Fruit fly (Drosophila melanogaster) whole organism, pupa: Measurements from ENCODE around the gene Best1.

ENCODE experiments used
- CG10348 ChIP-seq: fragments of 200-800 bp; sonication (Bioruptor generic); IDR thresholded peaks from 2 replicates; pipeline ENCODE4 v1.3.6; 2022; ENCODE audit warnings: missing biosample characterization, missing genetic modification characterization
- CG12605 ChIP-seq: fragments of 200-800 bp; sonication (Bioruptor generic); IDR thresholded peaks from 2 replicates; pipeline ENCODE4 v1.3.6; 2022; ENCODE audit warnings: missing biosample characterization, missing genetic modification characterization
- CG13204 ChIP-seq: fragments of 200-800 bp; sonication (Bioruptor generic); optimal IDR thresholded peaks from 2 replicates; lab custom pipeline; 2018; ENCODE audit warnings: missing biosample characterization, mild to moderate bottlenecking, missing genetic modification characterization, moderate library complexity
- CG14655 ChIP-seq: fragments of 200-800 bp; sonication (Bioruptor generic); optimal IDR thresholded peaks from 3 replicates; lab custom pipeline; 2017; ENCODE audit warnings: mild to moderate bottlenecking, missing biosample characterization, missing genetic modification reagents, missing genetic modification characterization
- CG15710 ChIP-seq: fragments of 200-800 bp; sonication (Bioruptor generic); optimal IDR thresholded peaks from 2 replicates; lab custom pipeline; 2018; ENCODE audit warnings: missing biosample characterization, mild to moderate bottlenecking, missing genetic modification characterization, moderate library complexity
- CG17806 ChIP-seq: fragments of 200-800 bp; sonication (Bioruptor generic); optimal IDR thresholded peaks from 2 replicates; lab custom pipeline; 2018; ENCODE audit warnings: missing biosample characterization, mild to moderate bottlenecking, missing genetic modification characterization, moderate library complexity
- CG32121 ChIP-seq: fragments of 200-800 bp; sonication (Bioruptor generic); IDR thresholded peaks from 2 replicates; pipeline ENCODE4 v1.3.6; 2022; ENCODE audit warnings: missing biosample characterization, missing genetic modification characterization
- CG34367 ChIP-seq: fragments of 200-800 bp; sonication (Bioruptor generic); optimal IDR thresholded peaks from 2 replicates; lab custom pipeline; 2018; ENCODE audit warnings: missing biosample characterization, mild to moderate bottlenecking, missing genetic modification characterization
- CG4496 ChIP-seq: fragments of 200-800 bp; sonication (Bioruptor generic); IDR thresholded peaks from 3 replicates; pipeline ENCODE4 v1.3.6; 2022; ENCODE audit warnings: missing biosample characterization, missing genetic modification characterization
- CG8159 ChIP-seq: fragments of 200-800 bp; sonication (Bioruptor generic); optimal IDR thresholded peaks from 3 replicates; lab custom pipeline; 2018; ENCODE audit warnings: missing biosample characterization, mild to moderate bottlenecking, missing genetic modification characterization, moderate library complexity
- CG8301 ChIP-seq: fragments of 200-800 bp; sonication (Bioruptor generic); optimal IDR thresholded peaks from 2 replicates; lab custom pipeline; 2018; ENCODE audit warnings: missing biosample characterization, mild to moderate bottlenecking, missing genetic modification characterization
- CG9948 ChIP-seq: fragments of 200-800 bp; sonication (Bioruptor generic); optimal IDR thresholded peaks from 2 replicates; lab custom pipeline; 2018; ENCODE audit warnings: missing biosample characterization, mild to moderate bottlenecking, missing genetic modification characterization, moderate library complexity
- D1 ChIP-seq: fragments of 200-800 bp; sonication (Bioruptor generic); optimal IDR thresholded peaks from 2 replicates; lab custom pipeline; 2018; ENCODE audit warnings: missing biosample characterization, mild to moderate bottlenecking, missing genetic modification characterization, moderate library complexity
- EcR ChIP-seq: fragments of 200-800 bp; sonication (Bioruptor generic); optimal IDR thresholded peaks from 3 replicates; lab custom pipeline; 2019; ENCODE audit warnings: missing biosample characterization, missing genetic modification characterization, mild to moderate bottlenecking, moderate library complexity, missing genetic modification reagents
- Ets98B ChIP-seq: fragments of 200-800 bp; sonication (Bioruptor generic); IDR thresholded peaks from 2 replicates; pipeline ENCODE4 v1.3.6; 2022; ENCODE audit warnings: missing biosample characterization, missing genetic modification characterization
- Pif1A ChIP-seq: fragments of 200-800 bp; sonication (Bioruptor generic); optimal IDR thresholded peaks from 3 replicates; lab custom pipeline; 2016; ENCODE audit warnings: missing biosample characterization, missing genetic modification characterization
- Pif1B ChIP-seq: fragments of 200-800 bp; sonication (Bioruptor generic); optimal IDR thresholded peaks from 3 replicates; lab custom pipeline; 2016; ENCODE audit warnings: missing biosample characterization, missing genetic modification characterization
- Snoo ChIP-seq: fragments of 200-800 bp; sonication (Bioruptor generic); optimal IDR thresholded peaks from 3 replicates; lab custom pipeline; 2017; ENCODE audit warnings: missing biosample characterization, mild to moderate bottlenecking, missing genetic modification characterization, inconsistent platforms
- fd96Ca ChIP-seq: fragments of 200-800 bp; sonication (Bioruptor generic); IDR thresholded peaks from 3 replicates; pipeline ENCODE4 v1.3.6; 2022; ENCODE audit warnings: missing biosample characterization, missing genetic modification characterization
- gl ChIP-seq: fragments of 200-800 bp; sonication (Bioruptor generic); optimal IDR thresholded peaks from 2 replicates; lab custom pipeline; 2018; ENCODE audit warnings: missing biosample characterization, mild to moderate bottlenecking, missing genetic modification characterization
- rn ChIP-seq: fragments of 200-800 bp; sonication (Bioruptor generic); IDR thresholded peaks from 2 replicates; pipeline ENCODE4 v1.3.6; 2022; ENCODE audit warnings: missing biosample characterization, missing genetic modification characterization

Best1 gene

DNA sequence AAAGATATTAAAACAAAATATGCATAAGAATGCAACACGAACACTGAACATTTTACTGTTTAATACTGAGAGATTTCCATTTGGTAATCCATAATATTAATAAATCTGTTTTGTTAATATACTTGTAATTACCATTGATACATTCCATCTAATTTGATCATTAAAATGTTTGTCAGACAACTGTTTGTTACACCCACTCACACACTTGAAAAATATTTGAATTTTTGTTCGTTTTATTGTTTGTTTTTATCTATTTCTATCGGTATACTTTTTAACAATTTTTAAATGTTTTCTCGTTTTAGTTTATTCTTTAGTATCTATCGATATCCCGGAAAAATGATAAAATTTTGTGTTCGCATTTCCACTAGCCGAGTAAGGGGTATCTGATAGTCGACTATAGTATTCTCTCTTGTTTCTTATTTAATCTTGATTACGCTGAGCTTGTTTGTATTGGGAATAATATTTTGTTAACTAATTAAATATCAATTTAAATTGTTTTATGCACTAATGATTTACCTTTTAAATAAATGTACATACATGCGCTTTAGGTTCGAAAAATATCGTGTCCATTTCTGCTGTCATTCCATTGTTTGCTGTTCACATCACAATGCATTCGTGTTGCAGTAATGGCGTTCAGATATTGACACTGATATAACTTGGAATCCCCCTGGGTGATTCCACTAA lies 18.3 kb downstream of the Best1 start, which contains the start of gene CG34303:
CG34303 (minus strand) TSS at position 51 of the 684 bp plus-strand sequence.
- TF ChIP-seq gl (tag; lab: Kevin White, UChicago), result no peak
- no peak for TF ChIP-seq Pif1B (GFP tag; lab: Kevin White, UChicago)
- no peak for TF ChIP-seq CG10348 (GFP tag; lab: Robert Waterston, UW)
- TF ChIP-seq D1 (tag; lab: Kevin White, UChicago), result no peak
- TF ChIP-seq Ets98B, result no peak
- no peak for TF ChIP-seq EcR
- no peak for TF ChIP-seq CG9948 (tag; lab: Kevin White, UChicago)
- no peak for TF ChIP-seq CG12605
- no peak for TF ChIP-seq Snoo
- no peak for TF ChIP-seq CG15710 (tag; lab: Kevin White, UChicago)
- no peak for TF ChIP-seq CG32121 (GFP tag; lab: Robert Waterston, UW)
- TF ChIP-seq CG14655 (GFP tag; lab: Kevin White, UChicago), result no peak
- no peak for TF ChIP-seq CG17806 (tag; lab: Kevin White, UChicago)
- no peak for TF ChIP-seq CG8301
- no peak for TF ChIP-seq fd96Ca (GFP tag; lab: Robert Waterston, UW)

DNA sequence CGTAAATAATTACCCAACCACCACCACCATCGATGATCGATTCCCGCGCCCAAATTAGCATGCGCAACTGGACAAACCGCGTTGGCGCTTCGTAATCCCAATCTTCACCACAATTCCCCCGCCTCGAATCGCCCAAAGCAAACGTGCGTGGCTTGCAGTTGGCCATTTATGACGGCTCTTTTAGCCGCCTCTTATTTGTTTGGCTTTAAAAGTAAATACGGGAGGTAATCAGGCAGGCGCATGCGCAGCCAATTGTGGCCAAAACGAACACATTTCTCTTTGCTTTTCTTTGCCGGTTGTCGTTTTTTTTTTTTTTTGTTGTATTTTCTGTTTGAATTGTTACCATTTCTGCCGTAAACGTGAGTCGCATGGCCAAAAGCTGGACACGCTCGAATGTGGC lies 19.7 kb downstream of the Best1 start:
- no peak for TF ChIP-seq CG15710 (tag; lab: Kevin White, UChicago)
- TF ChIP-seq CG4496 (GFP tag; lab: Robert Waterston, UW), result no peak
- no peak for TF ChIP-seq CG9948 (tag; lab: Kevin White, UChicago)
- TF ChIP-seq Pif1B (GFP tag; lab: Kevin White, UChicago), result no peak
- no peak for TF ChIP-seq EcR
- TF ChIP-seq CG12605, result no peak
- no peak for TF ChIP-seq rn (GFP tag; lab: Robert Waterston, UW)
- TF ChIP-seq CG10348 (GFP tag; lab: Robert Waterston, UW), result no peak
- TF ChIP-seq Pif1A (GFP tag; lab: Kevin White, UChicago), result no peak
- no peak for TF ChIP-seq D1 (tag; lab: Kevin White, UChicago)
- TF ChIP-seq CG13204 (GFP tag; lab: Kevin White, UChicago), result no peak
- no peak for TF ChIP-seq Ets98B

DNA sequence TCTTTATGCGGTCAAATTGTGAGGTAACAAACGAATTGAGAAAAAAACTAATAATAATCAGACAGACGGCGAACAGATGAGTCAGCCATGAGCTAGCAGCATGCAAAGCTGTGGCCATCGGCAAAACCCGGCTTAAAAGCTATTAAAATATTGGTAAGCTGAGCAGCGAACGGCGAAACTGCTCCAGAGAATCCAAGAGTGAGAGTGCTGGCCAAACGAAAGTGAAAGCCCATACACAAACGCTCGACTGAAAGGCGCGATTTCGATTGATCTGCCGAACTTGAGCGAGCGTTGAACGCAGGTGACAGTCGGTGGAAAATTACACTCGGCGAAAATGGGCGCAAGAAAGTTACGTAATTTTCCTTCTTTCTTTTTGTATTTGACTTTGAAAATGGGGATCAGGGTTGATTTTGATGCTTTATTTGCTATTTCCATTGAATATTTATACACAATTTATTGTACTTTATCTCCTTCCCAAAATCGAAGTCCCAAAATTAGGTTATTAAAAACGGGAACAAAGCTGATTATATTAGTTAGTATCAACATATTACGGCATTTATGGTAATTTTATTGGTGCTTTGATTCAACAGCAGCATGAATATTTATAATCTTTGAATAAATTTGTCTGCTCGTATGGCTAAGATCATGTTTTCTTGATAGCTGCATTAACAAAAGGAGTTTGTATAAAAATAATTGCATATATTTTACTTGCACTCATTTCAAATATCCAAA lies 20.5 kb downstream of the Best1 start:
- TF ChIP-seq fd96Ca (GFP tag; lab: Robert Waterston, UW) (no peak), CG32121 (GFP tag; lab: Robert Waterston, UW) (no peak), CG14655 (GFP tag; lab: Kevin White, UChicago) (no peak), Pif1A (GFP tag; lab: Kevin White, UChicago) (no peak), CG9948 (tag; lab: Kevin White, UChicago) (no peak), EcR (no peak), CG8301 (no peak), Snoo (no peak), CG34367 (tag; lab: Kevin White, UChicago) (no peak)

DNA sequence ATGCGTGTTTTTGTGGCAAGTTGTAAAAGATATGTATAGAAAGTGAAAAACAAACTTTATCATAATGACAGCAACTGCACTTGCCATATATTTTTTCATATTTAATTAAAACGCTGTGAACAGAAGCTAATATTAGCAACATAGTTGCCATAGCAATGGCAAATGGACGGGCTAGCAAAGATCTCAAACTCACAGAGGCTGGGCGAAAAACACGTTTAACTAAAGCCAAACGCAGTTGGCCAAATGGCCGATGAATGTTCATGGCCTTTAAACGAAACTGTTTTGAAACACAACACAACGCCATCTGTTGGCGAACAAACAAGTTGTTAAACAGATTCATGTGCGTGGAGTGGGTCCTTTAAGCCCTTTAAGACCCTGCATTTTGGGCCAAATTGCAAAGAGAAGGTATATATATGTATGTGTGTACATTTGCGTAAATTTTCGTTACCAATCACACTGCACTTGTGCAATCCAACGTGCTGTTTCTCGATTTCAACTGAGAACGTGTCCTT lies 21.9 kb downstream of the Best1 start:
- TF ChIP-seq CG8301, result no peak
- no peak for TF ChIP-seq CG10348 (GFP tag; lab: Robert Waterston, UW)
- TF ChIP-seq Pif1A (GFP tag; lab: Kevin White, UChicago), result no peak

DNA sequence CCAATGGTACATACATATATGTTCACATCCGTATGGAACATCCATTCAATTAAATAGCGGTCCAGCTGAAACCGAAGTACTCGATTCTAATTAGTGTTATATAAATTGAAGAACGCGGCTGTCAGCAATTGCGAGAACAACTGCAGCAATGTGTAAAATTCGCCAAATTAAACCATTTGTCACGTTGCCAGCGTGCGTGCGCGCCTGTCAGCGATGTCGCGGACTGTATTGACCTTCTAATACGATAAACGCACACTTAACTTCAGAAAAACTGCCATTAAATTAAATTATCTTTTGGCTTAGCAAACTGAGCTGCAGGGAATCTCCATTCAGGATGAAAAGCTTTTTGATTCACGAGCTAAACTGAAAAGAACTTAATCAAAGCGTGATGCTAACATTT lies 23.1 kb downstream of the Best1 start:
- TF ChIP-seq CG34367 (tag; lab: Kevin White, UChicago), result no peak
- TF ChIP-seq Snoo, result no peak
- no peak for TF ChIP-seq CG8159 (tag; lab: Kevin White, UChicago)
- TF ChIP-seq Pif1B (GFP tag; lab: Kevin White, UChicago), result no peak
- TF ChIP-seq, all 21 proteins: peak for 0

DNA sequence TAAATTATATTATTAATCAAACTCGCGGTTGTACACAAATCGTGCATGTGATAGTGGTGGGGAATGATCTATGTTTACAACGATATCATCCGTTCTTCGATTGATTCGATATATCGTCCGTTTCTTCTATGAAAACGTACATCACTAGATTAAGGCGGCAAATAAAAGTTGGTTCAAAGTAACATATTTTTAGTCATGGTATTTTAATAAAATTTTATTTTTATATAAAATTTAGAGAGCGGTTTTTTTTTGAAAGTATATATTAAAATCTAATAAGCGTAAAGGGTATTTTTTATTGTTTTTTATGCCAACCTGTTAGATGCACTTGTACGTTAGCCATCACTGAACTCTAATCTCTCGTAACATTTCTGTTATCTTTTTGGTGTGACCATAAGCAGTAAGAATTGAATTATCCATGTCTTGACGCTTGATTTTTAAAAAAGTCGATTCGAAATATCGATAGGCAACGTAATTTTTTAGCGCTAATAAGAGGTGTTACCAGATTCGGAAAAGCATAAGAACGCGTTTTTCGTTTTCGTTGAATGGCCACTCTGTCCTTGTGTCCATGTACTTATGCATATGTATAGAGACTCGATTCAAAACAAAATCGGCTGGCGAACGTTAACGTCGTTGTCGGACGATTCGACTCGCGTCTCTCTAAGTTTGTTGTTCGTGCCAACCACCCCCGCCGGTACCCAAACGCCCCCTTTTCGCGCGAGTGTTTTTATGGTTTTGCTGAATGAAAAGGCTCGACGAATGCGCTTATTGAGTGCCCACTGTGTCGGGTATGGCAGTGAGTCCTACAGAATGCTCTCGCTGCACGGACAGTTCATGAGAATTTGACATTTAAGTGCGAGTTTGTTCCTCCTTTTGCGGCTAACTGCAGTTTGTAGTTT lies 25.9 kb downstream of the Best1 start, which contains the start of the genes TAF1B and Invadolysin:
TAF1B (minus strand) TSS at position 82 of the 896 bp plus-strand sequence.
Invadolysin (plus strand) TSS at position 566 of the 896 bp plus-strand sequence.
- peak; percentile 10 for TF ChIP-seq CG15710 (tag; lab: Kevin White, UChicago)
- no peak for TF ChIP-seq CG17806 (tag; lab: Kevin White, UChicago)
- TF ChIP-seq CG9948 (tag; lab: Kevin White, UChicago), result no peak
- TF ChIP-seq CG10348 (GFP tag; lab: Robert Waterston, UW), result no peak
- peak; percentile 10; the same call in 1 of the 3 replicates for TF ChIP-seq CG4496 (GFP tag; lab: Robert Waterston, UW)
- TF ChIP-seq fd96Ca (GFP tag; lab: Robert Waterston, UW), result peak; percentile 38; the same call in 1 of the 3 replicates
- peak; percentile 54; the same call in 1 of the 2 replicates for TF ChIP-seq CG12605
- peak; percentile 9 for TF ChIP-seq CG14655 (GFP tag; lab: Kevin White, UChicago)
- TF ChIP-seq CG8159 (tag; lab: Kevin White, UChicago), result peak; percentile 17
- TF ChIP-seq Pif1A (GFP tag; lab: Kevin White, UChicago), result peak; percentile 8
- peak; percentile 23 for TF ChIP-seq CG13204 (GFP tag; lab: Kevin White, UChicago)
- no peak for TF ChIP-seq rn (GFP tag; lab: Robert Waterston, UW)
- TF ChIP-seq Pif1B (GFP tag; lab: Kevin White, UChicago), result no peak
- no peak for TF ChIP-seq D1 (tag; lab: Kevin White, UChicago)
- TF ChIP-seq Snoo, result no peak
- TF ChIP-seq CG34367 (tag; lab: Kevin White, UChicago), result no peak
- TF ChIP-seq gl (tag; lab: Kevin White, UChicago), result peak; percentile 27
- no peak for TF ChIP-seq CG8301
- peak; percentile 62 for TF ChIP-seq Ets98B
- TF ChIP-seq CG32121 (GFP tag; lab: Robert Waterston, UW), result no peak
- peak; percentile 60 for TF ChIP-seq EcR
